Fruit fly (Drosophila melanogaster): ENCODE results near the gene Ctl2.

DNA sequence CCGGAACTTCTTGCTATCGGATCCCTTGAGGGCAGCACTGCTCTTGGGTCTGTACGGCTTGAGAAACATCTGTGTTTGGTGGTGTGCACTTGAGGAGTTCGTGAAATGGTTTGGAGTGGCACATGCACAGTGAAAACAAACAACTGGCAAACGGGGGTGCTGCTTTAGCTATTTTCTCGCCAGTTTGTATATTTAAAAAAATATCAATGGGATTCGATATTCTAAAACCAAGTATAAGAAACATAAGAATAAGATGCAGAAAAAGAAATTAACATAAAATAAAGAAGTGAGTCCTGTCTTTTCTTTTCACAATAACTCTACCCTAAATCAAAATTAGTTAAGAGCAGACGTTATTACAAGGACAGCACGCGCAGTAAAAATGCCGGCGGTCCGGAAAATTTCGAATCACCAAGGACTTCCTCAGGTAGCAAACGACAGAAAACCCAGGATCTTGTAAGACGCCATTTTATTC lies 28.5 kb downstream of the Ctl2 start, which contains the start of gene eIF2D:
- TF ChIP-seq Eip78C (GFP tag), result peak; percentile 86
- no peak for TF ChIP-seq Blimp-1 (GFP tag; optimal IDR thresholded peaks at IDR 0.05)
- TF ChIP-seq Sox102F (GFP tag; optimal IDR thresholded peaks at IDR 0.05), result no peak
- peak; percentile 28 for TF ChIP-seq CG34406 (GFP tag; optimal IDR thresholded peaks at IDR 0.05)
- no peak for TF ChIP-seq CG9139 (GFP tag; optimal IDR thresholded peaks at IDR 0.05)
- TF ChIP-seq CG10669 (GFP tag; optimal IDR thresholded peaks at IDR 0.05), result no peak
- TF ChIP-seq dac (GFP tag; optimal IDR thresholded peaks at IDR 0.05), result no peak
- peak; percentile 79 for TF ChIP-seq eg (GFP tag; IDR thresholded peaks at IDR 0.05)
- peak; percentile 86 for TF ChIP-seq svp (GFP tag)
- no peak for TF ChIP-seq CG10631 (GFP tag; optimal IDR thresholded peaks at IDR 0.05)

Measured in whole organism, prepupa.